Worm (Caenorhabditis elegans): ENCODE measurements around the gene fipr-4.

Gene fipr-4

ce11 chrV:10178166-10178565 is 50.1 kb downstream of the fipr-4 start (continued):
- TF ChIP-seq pqm-1 (tag; optimal IDR thresholded peaks at IDR 0.05) (no peak), nhr-11 (tag; optimal IDR thresholded peaks at IDR 0.05) (no peak), tbx-2 (tag; optimal IDR thresholded peaks at IDR 0.05) (peak; percentile 75), sdc-2 (tag; optimal IDR thresholded peaks at IDR 0.05) (peak; percentile 23), ceh-9 (tag; optimal IDR thresholded peaks at IDR 0.05) (no peak)
